Worm (Caenorhabditis elegans) whole organism, young adult: ENCODE measurements around the gene ZC239.15.

Source experiments
- B0019.2 ChIP-seq: fragments of 200-800 bp; sonication (Bioruptor generic); conservative IDR thresholded peaks from 2 replicates; pipeline ENCODE4 v1.3.6; 2022; ENCODE audit warnings: missing genetic modification reagents, missing genetic modification characterization, missing compliant biosample characterization
- B0035.1 ChIP-seq: sonication (generic microtip); optimal IDR thresholded peaks from 2 replicates; lab custom pipeline; 2016; ENCODE audit warnings: missing genetic modification characterization, mild to moderate bottlenecking, missing compliant biosample characterization, missing genotype, missing genetic modification reagents
- B0261.1 ChIP-seq: sonication (generic microtip); optimal IDR thresholded peaks from 2 replicates; lab custom pipeline; 2016; ENCODE audit warnings: mild to moderate bottlenecking, missing genetic modification characterization, moderate library complexity, missing compliant biosample characterization
- F10E7.11 ChIP-seq: sonication (generic microtip); optimal IDR thresholded peaks from 2 replicates; lab custom pipeline; 2017; ENCODE audit warnings: mild to moderate bottlenecking, missing genetic modification characterization, moderate library complexity, missing compliant biosample characterization
- F23B12.7 ChIP-seq: sonication (generic microtip); optimal IDR thresholded peaks from 2 replicates; lab custom pipeline; 2017; ENCODE audit warnings: missing genetic modification characterization, mild to moderate bottlenecking, missing compliant biosample characterization, antibody characterized with exemption, moderate library complexity; ENCODE audit not compliant: insufficient read depth
- F49E8.2 ChIP-seq: sonication (generic microtip); optimal IDR thresholded peaks from 3 replicates; lab custom pipeline; 2017; ENCODE audit warnings: missing genetic modification characterization, mild to moderate bottlenecking, missing compliant biosample characterization, antibody characterized with exemption, moderate library complexity; ENCODE audit not compliant: insufficient read depth
- F55B11.4 ChIP-seq: sonication (generic microtip); optimal IDR thresholded peaks from 2 replicates; lab custom pipeline; 2016; ENCODE audit warnings: missing compliant biosample characterization, missing genetic modification characterization, borderline replicate concordance; ENCODE audit not compliant: insufficient read depth
- F57A8.1 ChIP-seq: fragments of 200-800 bp; sonication (Bioruptor generic); optimal IDR thresholded peaks from 2 replicates; lab custom pipeline; 2018; ENCODE audit warnings: mild to moderate bottlenecking, missing genetic modification characterization, moderate library complexity, missing compliant biosample characterization
- F57C9.4 ChIP-seq: sonication (generic microtip); optimal IDR thresholded peaks from 2 replicates; lab custom pipeline; 2017; ENCODE audit warnings: mild to moderate bottlenecking, missing genetic modification characterization, missing compliant biosample characterization
- ZK185.1 ChIP-seq: sonication (generic microtip); optimal IDR thresholded peaks from 2 replicates; lab custom pipeline; 2016; ENCODE audit warnings: mild to moderate bottlenecking, missing genetic modification characterization, missing compliant biosample characterization; ENCODE audit not compliant: poor library complexity, severe bottlenecking
- aptf-3 ChIP-seq: fragments of 200-800 bp; sonication (Bioruptor generic); IDR thresholded peaks from 2 replicates; pipeline ENCODE4 v1.3.6; 2022; ENCODE audit warnings: missing genetic modification characterization, missing compliant biosample characterization
- bed-2 ChIP-seq: fragments of 200-800 bp; sonication (Bioruptor generic); IDR thresholded peaks from 2 replicates; pipeline ENCODE4 v1.3.6; 2022; ENCODE audit warnings: missing genetic modification reagents, missing genetic modification characterization, missing compliant biosample characterization
- ceh-100 ChIP-seq: fragments of 200-800 bp; sonication (Bioruptor generic); IDR thresholded peaks from 2 replicates; pipeline ENCODE4 v1.3.6; 2022; ENCODE audit warnings: missing genetic modification reagents, missing genetic modification characterization, missing compliant biosample characterization
- die-1 ChIP-seq: sonication (generic microtip); optimal IDR thresholded peaks from 2 replicates; lab custom pipeline; 2016; ENCODE audit warnings: missing genotype, mild to moderate bottlenecking, missing genetic modification characterization, missing compliant biosample characterization
- dox-1 ChIP-seq: fragments of 200-800 bp; sonication (Bioruptor generic); IDR thresholded peaks from 2 replicates; pipeline ENCODE4 v1.3.6; 2022; ENCODE audit warnings: missing genetic modification reagents, missing genetic modification characterization, missing compliant biosample characterization
- dpl-1 ChIP-seq: fragments of 150-350 bp; optimal IDR thresholded peaks from 2 replicates; lab custom pipeline; 2014; ENCODE audit warnings: missing biosample characterization, missing genetic modification reagents, missing genetic modification characterization
- gei-17 ChIP-seq: fragments of 200-800 bp; sonication (Bioruptor generic); optimal IDR thresholded peaks from 2 replicates; lab custom pipeline; 2018; ENCODE audit warnings: mild to moderate bottlenecking, missing genetic modification characterization, missing compliant biosample characterization
- him-1 ChIP-seq: sonication (generic microtip); optimal IDR thresholded peaks from 2 replicates; lab custom pipeline; 2016; ENCODE audit warnings: missing genotype, missing genetic modification reagents, missing genetic modification characterization, missing compliant biosample characterization
- hlh-26 ChIP-seq: fragments of 200-800 bp; sonication (Bioruptor generic); conservative IDR thresholded peaks from 2 replicates; pipeline ENCODE4 v1.3.6; 2022; ENCODE audit warnings: missing genetic modification reagents, missing genetic modification characterization, missing compliant biosample characterization
- lsy-27 ChIP-seq: sonication (generic microtip); optimal IDR thresholded peaks from 2 replicates; lab custom pipeline; 2017; ENCODE audit warnings: missing genetic modification characterization, mild to moderate bottlenecking, missing compliant biosample characterization, antibody characterized with exemption, missing genotype, borderline replicate concordance; ENCODE audit not compliant: insufficient read depth
- nfyb-1 ChIP-seq: fragments of 200-800 bp; sonication (Bioruptor generic); IDR thresholded peaks from 2 replicates; pipeline ENCODE4 v1.3.6; 2022; ENCODE audit warnings: missing genetic modification reagents, missing genetic modification characterization, missing compliant biosample characterization
- rpc-1 ChIP-seq, 2 experiments: fragments of 150-350 bp in 1 of 2; sonication (generic microtip) in 1 of 2; optimal IDR thresholded peaks; 2 replicates each; lab custom pipeline; 2014 to 2018; ENCODE audit warnings: missing biosample characterization in 1 of 2, missing genetic modification characterization in 1 of 2, missing genetic modification reagents in 1 of 2, missing genotype in 1 of 2
- sea-2 ChIP-seq: fragments of 200-800 bp; sonication (Bioruptor generic); IDR thresholded peaks from 2 replicates; pipeline ENCODE4 v1.3.6; 2022; ENCODE audit warnings: missing genetic modification characterization, missing compliant biosample characterization
- snpc-1.1 ChIP-seq: sonication (generic microtip); optimal IDR thresholded peaks from 2 replicates; lab custom pipeline; 2017; ENCODE audit warnings: missing genetic modification characterization, mild to moderate bottlenecking, missing compliant biosample characterization, antibody characterized with exemption, moderate library complexity, missing genotype, missing genetic modification reagents; ENCODE audit not compliant: insufficient read depth
- tbp1 ChIP-seq: fragments of 200-800 bp; sonication (Bioruptor generic); optimal IDR thresholded peaks from 2 replicates; lab custom pipeline; 2018; ENCODE audit warnings: mild to moderate bottlenecking, missing genetic modification characterization, missing compliant biosample characterization
- unc-62 ChIP-seq: fragments of 150-350 bp; optimal IDR thresholded peaks from 2 replicates; lab custom pipeline; 2014; ENCODE audit warnings: missing biosample characterization, missing genetic modification reagents, missing genetic modification characterization
- zfh-2 ChIP-seq: fragments of 200-800 bp; sonication (Bioruptor generic); conservative IDR thresholded peaks from 2 replicates; pipeline ENCODE4 v1.3.6; 2022; ENCODE audit warnings: missing genetic modification reagents, missing genetic modification characterization, missing compliant biosample characterization

Gene ZC239.15

DNA sequence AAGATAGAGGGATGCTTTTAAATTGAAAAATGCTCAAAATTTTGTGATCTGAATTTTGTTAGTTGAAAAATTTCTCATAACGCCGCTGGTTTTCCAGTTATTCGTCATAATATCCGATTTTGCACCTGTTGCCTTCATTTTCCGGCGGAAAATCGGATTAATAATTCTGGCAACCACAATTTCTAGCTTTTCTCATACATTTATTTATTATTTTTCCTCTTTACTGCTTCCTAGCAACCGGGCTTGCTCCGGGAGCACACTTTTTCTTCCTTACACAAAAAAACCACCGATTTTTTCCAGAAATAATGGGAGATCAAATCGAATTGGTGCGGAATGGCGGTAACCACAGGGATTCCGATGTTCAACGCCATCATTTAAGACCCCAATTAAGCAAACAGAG is 42.8 kb upstream of the ZC239.15 start, which contains the start of gene F02E11.7:
F02E11.7 (plus strand) TSS at position 301 of the 400 bp plus-strand sequence.
- TF ChIP-seq snpc-1.1 (tag; lab: Kevin White, UChicago) (no peak), gei-17 (GFP tag; lab: Kevin White, UChicago) (no peak), ceh-100 (GFP tag; lab: Robert Waterston, UW) (no peak), B0019.2 (GFP tag; lab: Robert Waterston, UW) (no peak), bed-2 (GFP tag; lab: Robert Waterston, UW) (no peak), F10E7.11 (tag; lab: Kevin White, UChicago) (no peak)
- TF ChIP-seq, all 124 proteins: peak for 0

DNA sequence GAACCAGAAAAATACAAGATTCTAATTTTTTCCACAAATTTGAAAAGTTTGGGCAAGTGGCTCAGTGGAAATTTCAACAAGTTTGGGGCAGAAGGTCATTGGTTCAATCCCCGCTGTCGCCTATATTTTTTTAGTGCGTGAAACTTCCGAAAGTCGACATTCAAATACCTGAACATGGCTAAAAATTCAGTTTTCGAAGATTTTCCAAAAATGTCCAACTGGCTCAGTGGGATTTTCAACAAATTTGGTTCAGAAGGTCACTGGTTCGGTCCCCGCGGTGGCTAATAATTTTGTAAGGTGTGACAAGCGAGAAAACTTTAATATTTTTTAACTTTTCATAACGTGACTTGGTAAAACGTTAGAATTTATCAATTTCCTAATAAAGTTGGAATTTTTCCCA is 40.2 kb upstream of the ZC239.15 start:
- TF ChIP-seq dpl-1 (GFP tag; lab: Kevin White, UChicago) (no peak), rpc-1 (optimal IDR thresholded peaks at IDR 0.05; lab: Kevin White, UChicago) (no peak), rpc-1 (tag; optimal IDR thresholded peaks at IDR 0.05; lab: Kevin White, UChicago) (peak; percentile 58), F10E7.11 (tag; lab: Kevin White, UChicago) (no peak), B0261.1 (tag; lab: Kevin White, UChicago) (peak; percentile 44), hlh-26 (no peak), F23B12.7 (no peak), dox-1 (no peak), sea-2 (GFP tag; lab: Robert Waterston, UW) (no peak), F57A8.1 (no peak), tbp1 (GFP tag; lab: Kevin White, UChicago) (peak; percentile 67), F57C9.4 (no peak)
- TF ChIP-seq, all 124 proteins: peak for 3

ce11 chrII:3262504-3262903 is 38.0 kb upstream of the ZC239.15 start, which contains the start of gene F02E11.2:
Gene F02E11.2 (plus strand): TSS chrII:3262804.
- TF ChIP-seq rpc-1 (optimal IDR thresholded peaks at IDR 0.05; lab: Kevin White, UChicago): no peak
- TF ChIP-seq rpc-1 (tag; optimal IDR thresholded peaks at IDR 0.05; lab: Kevin White, UChicago): peak; percentile 33
- no peak for TF ChIP-seq ZK185.1

ce11 chrII:3259254-3259653 is 34.7 kb upstream of the ZC239.15 start, which contains the start of gene gcy-19:
Gene gcy-19 (minus strand): TSS chrII:3259354.
- TF ChIP-seq dpl-1 (GFP tag; lab: Kevin White, UChicago) (no peak), die-1 (tag; lab: Kevin White, UChicago) (no peak), aptf-3 (no peak), unc-62 (GFP tag; lab: Kevin White, UChicago) (no peak), F49E8.2 (tag; lab: Kevin White, UChicago) (no peak), him-1 (tag; lab: Kevin White, UChicago) (no peak), lsy-27 (tag; lab: Kevin White, UChicago) (no peak), B0035.1 (tag; lab: Kevin White, UChicago) (no peak)
- TF ChIP-seq, all 124 proteins: peak for 0

- TF ChIP-seq F55B11.4 (tag; lab: Kevin White, UChicago) (no peak), ZK185.1 (no peak)
These were observed 27.3 kb upstream of the ZC239.15 start for ce11 chrII:3251782-3252181.

DNA sequence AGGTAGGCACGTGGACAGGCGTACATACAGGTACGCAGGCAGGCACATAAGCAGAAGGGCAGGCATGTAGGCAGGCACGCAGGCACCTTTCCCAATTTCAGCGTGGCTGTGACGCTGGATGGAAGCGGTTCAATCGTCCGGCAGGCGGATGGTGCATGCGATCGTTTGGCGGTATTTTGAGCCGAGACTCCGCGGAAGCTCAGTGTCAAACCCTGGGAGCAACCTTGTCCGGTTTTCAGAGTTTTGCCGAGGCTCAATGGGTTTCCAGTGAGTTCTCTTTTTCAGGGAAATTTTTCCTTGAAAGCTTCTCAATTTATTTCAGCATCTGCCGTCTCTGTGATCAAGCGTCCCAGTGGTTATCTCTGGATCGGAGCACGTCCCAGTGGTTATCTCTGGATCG is 25.7 kb upstream of the ZC239.15 start:
- TF ChIP-seq nfyb-1 (no peak), zfh-2 (GFP tag; lab: Robert Waterston, UW) (peak; percentile 74)
